Fruit fly (Drosophila melanogaster) whole organism, adult: ENCODE results near the gene Cad86C.

Experiments used
- CG11617 ChIP-seq: fragments of 200-800 bp; sonication (Bioruptor generic); optimal IDR thresholded peaks from 2 replicates; lab custom pipeline; 2017; ENCODE audit warnings: mild to moderate bottlenecking, missing biosample characterization, missing genetic modification reagents, missing genetic modification characterization
- Clk ChIP-seq: fragments of 200-800 bp; sonication (Bioruptor generic); optimal IDR thresholded peaks from 2 replicates; lab custom pipeline; 2017; ENCODE audit warnings: missing biosample characterization, missing genetic modification characterization
- Mnt ChIP-seq: fragments of 200-800 bp; sonication (Bioruptor generic); optimal IDR thresholded peaks from 2 replicates; lab custom pipeline; 2016; ENCODE audit warnings: missing biosample characterization, mild to moderate bottlenecking, missing genetic modification characterization
- ovo ChIP-seq: fragments of 200-800 bp; sonication (Bioruptor generic); optimal IDR thresholded peaks from 2 replicates; lab custom pipeline; 2016; ENCODE audit warnings: missing biosample characterization, missing genetic modification characterization

DNA sequence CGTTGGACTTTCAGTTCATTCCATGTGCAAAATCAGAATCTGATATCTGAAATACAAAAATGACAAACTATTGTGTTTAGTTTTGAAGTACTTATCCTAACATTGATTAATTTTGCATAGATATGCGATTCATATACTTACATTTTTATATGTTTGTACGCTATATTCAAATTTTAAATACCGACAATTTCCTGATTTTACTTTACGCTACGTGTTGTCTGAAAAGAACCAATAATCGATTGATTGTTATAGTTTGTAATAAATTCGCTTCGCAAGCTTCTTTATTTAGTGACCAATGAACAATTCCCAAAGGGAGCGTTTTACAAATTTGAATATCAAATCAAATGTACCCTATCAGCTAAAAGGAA, 62.6 kb downstream of the Cad86C start, which contains the start of gene Ak3:
- TF ChIP-seq CG11617 (GFP tag; lab: Kevin White, UChicago) (no peak), ovo (GFP tag; lab: Kevin White, UChicago) (no peak), Clk (GFP tag; lab: Kevin White, UChicago) (no peak), Mnt (GFP tag; lab: Kevin White, UChicago) (no peak)
